Worm (Caenorhabditis elegans): ENCODE measurements around the gene clc-31.

The clc-31 gene

ce11 chrII:313540-313939, 26.8 kb upstream of the clc-31 start:
- TF ChIP-seq tbx-2 (tag; optimal IDR thresholded peaks at IDR 0.05), result no peak
- peak; percentile 57 for TF ChIP-seq lin-39 (tag; optimal IDR thresholded peaks at IDR 0.05)
- peak; percentile 31 for TF ChIP-seq nfya-1 (tag; optimal IDR thresholded peaks at IDR 0.05; ENCODE audit: insufficient read depth)

ce11 chrII:319459-319858, 20.9 kb upstream of the clc-31 start, which contains the start of gene far-7:
far-7 (plus strand) TSS chrII:319789.
- TF ChIP-seq ama-1 (optimal IDR thresholded peaks at IDR 0.05) (peak; percentile 56), pqm-1 (tag; optimal IDR thresholded peaks at IDR 0.05) (no peak), skn-1 (tag; optimal IDR thresholded peaks at IDR 0.05) (no peak), unc-62 (GFP tag; optimal IDR thresholded peaks at IDR 0.05) (no peak)

ce11 chrII:320783-321182, 19.5 kb upstream of the clc-31 start:
- TF ChIP-seq nhr-12 (tag; optimal IDR thresholded peaks at IDR 0.05) (no peak), fkh-2 (tag; optimal IDR thresholded peaks at IDR 0.05) (no peak), lin-39 (tag; optimal IDR thresholded peaks at IDR 0.05) (no peak), ztf-4 (tag; optimal IDR thresholded peaks at IDR 0.05) (no peak), fkh-10 (GFP tag; optimal IDR thresholded peaks at IDR 0.05) (no peak), elt-3 (tag; optimal IDR thresholded peaks at IDR 0.05) (no peak), aly-2 (tag; optimal IDR thresholded peaks at IDR 0.05) (no peak), nhr-76 (tag; optimal IDR thresholded peaks at IDR 0.05) (no peak), snpc-4 (tag; optimal IDR thresholded peaks at IDR 0.05) (no peak)

- TF ChIP-seq elt-2 (tag; optimal IDR thresholded peaks at IDR 0.05) (no peak), ceh-16 (tag; optimal IDR thresholded peaks at IDR 0.05) (no peak), tbx-2 (tag; optimal IDR thresholded peaks at IDR 0.05) (no peak), ceh-82 (tag; optimal IDR thresholded peaks at IDR 0.05) (no peak), sea-2 (GFP tag; optimal IDR thresholded peaks at IDR 0.05) (no peak), lin-15B (tag; optimal IDR thresholded peaks at IDR 0.05) (no peak), nhr-11 (tag; optimal IDR thresholded peaks at IDR 0.05) (no peak), egl-27 (tag; optimal IDR thresholded peaks at IDR 0.05) (no peak), fkh-10 (GFP tag; optimal IDR thresholded peaks at IDR 0.05) (no peak), fkh-2 (tag; optimal IDR thresholded peaks at IDR 0.05) (no peak), eor-1 (tag; optimal IDR thresholded peaks at IDR 0.05) (no peak), pqm-1 (tag; optimal IDR thresholded peaks at IDR 0.05) (no peak), elt-1 (tag; optimal IDR thresholded peaks at IDR 0.05) (no peak), lin-39 (tag; optimal IDR thresholded peaks at IDR 0.05) (no peak)
Observed at ce11 chrII:321183-321582, 19.1 kb upstream of the clc-31 start.

ce11 chrII:323048-323776, 17.1 kb upstream of the clc-31 start, which contains the start of gene K01A2.10:
K01A2.10 (minus strand) TSS chrII:323098.
- TF ChIP-seq nhr-28 (tag; optimal IDR thresholded peaks at IDR 0.05), result no peak
- no peak for TF ChIP-seq nhr-11 (tag; optimal IDR thresholded peaks at IDR 0.05)
- no peak for TF ChIP-seq ceh-82 (tag; optimal IDR thresholded peaks at IDR 0.05)
- TF ChIP-seq lin-39 (tag; optimal IDR thresholded peaks at IDR 0.05), result peak; percentile 89
- TF ChIP-seq nfya-1 (tag; optimal IDR thresholded peaks at IDR 0.05; ENCODE audit: insufficient read depth), result peak; percentile 75
- peak; percentile 4 for TF ChIP-seq elt-1 (tag; optimal IDR thresholded peaks at IDR 0.05)
- peak; percentile 23 for TF ChIP-seq nhr-25 (tag; optimal IDR thresholded peaks at IDR 0.05)
- TF ChIP-seq unc-62 (GFP tag; optimal IDR thresholded peaks at IDR 0.05), result no peak
- no peak for TF ChIP-seq ceh-28 (tag; optimal IDR thresholded peaks at IDR 0.05)
- TF ChIP-seq lin-15B (tag; optimal IDR thresholded peaks at IDR 0.05), result peak; percentile 31
- TF ChIP-seq egl-5 (tag; optimal IDR thresholded peaks at IDR 0.05), result peak; percentile 80
- TF ChIP-seq snpc-4 (tag; optimal IDR thresholded peaks at IDR 0.05), result peak; percentile 57

- no peak for TF ChIP-seq nfya-1 (tag; optimal IDR thresholded peaks at IDR 0.05; ENCODE audit: insufficient read depth)
- no peak for TF ChIP-seq unc-39 (tag; optimal IDR thresholded peaks at IDR 0.05)
- no peak for TF ChIP-seq ceh-82 (tag; optimal IDR thresholded peaks at IDR 0.05)
- TF ChIP-seq nhr-23 (tag; optimal IDR thresholded peaks at IDR 0.05), result no peak
- TF ChIP-seq nhr-67 (tag; optimal IDR thresholded peaks at IDR 0.05), result no peak
- no peak for TF ChIP-seq mdl-1 (tag; optimal IDR thresholded peaks at IDR 0.05)
- TF ChIP-seq pha-4 (tag; optimal IDR thresholded peaks at IDR 0.05), result no peak
- TF ChIP-seq elt-3 (tag; optimal IDR thresholded peaks at IDR 0.05), result no peak
- TF ChIP-seq R02D3.7 (tag; optimal IDR thresholded peaks at IDR 0.05), result no peak
- no peak for TF ChIP-seq pqm-1 (tag; optimal IDR thresholded peaks at IDR 0.05)
- no peak for TF ChIP-seq skn-1 (tag; optimal IDR thresholded peaks at IDR 0.05)
- TF ChIP-seq ceh-28 (tag; optimal IDR thresholded peaks at IDR 0.05), result no peak
- TF ChIP-seq nhr-76 (tag; optimal IDR thresholded peaks at IDR 0.05), result no peak
- TF ChIP-seq snpc-4 (tag; optimal IDR thresholded peaks at IDR 0.05), result no peak
- no peak for TF ChIP-seq mml-1 (tag; optimal IDR thresholded peaks at IDR 0.05)
- TF ChIP-seq aly-2 (tag; optimal IDR thresholded peaks at IDR 0.05), result no peak
Observed at ce11 chrII:325639-326350, 14.5 kb upstream of the clc-31 start, which contains the start of gene sgcb-1. sgcb-1 (plus strand) TSS chrII:326300.

Measured in whole organism, L3 larva.